Worm (Caenorhabditis elegans) whole organism, early embryonic: ENCODE results near the gene cyp-13A5.

Source experiments
- B0310.2 ChIP-seq: sonication (generic microtip); optimal IDR thresholded peaks from 2 replicates; lab custom pipeline; 2016; ENCODE audit warnings: mild to moderate bottlenecking, missing genetic modification characterization, missing compliant biosample characterization
- F13C5.2 ChIP-seq: sonication (generic microtip); optimal IDR thresholded peaks from 2 replicates; lab custom pipeline; 2017; ENCODE audit warnings: mild to moderate bottlenecking, missing genetic modification characterization, inconsistent platforms, missing compliant biosample characterization
- aly-1 ChIP-seq: sonication (generic microtip); optimal IDR thresholded peaks from 2 replicates; lab custom pipeline; 2016; ENCODE audit warnings: missing genetic modification characterization, missing compliant biosample characterization
- ama-1 ChIP-seq: fragments of 150-350 bp; optimal IDR thresholded peaks from 2 replicates; lab custom pipeline; 2014
- ceh-13 ChIP-seq: fragments of 200-800 bp; sonication (Bioruptor generic); optimal IDR thresholded peaks from 2 replicates; lab custom pipeline; 2018; ENCODE audit warnings: mild to moderate bottlenecking, missing genetic modification characterization, missing compliant biosample characterization
- ceh-36 ChIP-seq: sonication (generic microtip); optimal IDR thresholded peaks from 2 replicates; lab custom pipeline; 2016; ENCODE audit warnings: missing genetic modification characterization, inconsistent platforms, missing compliant biosample characterization
- ets-7 ChIP-seq: sonication (generic microtip); optimal IDR thresholded peaks from 2 replicates; lab custom pipeline; 2016; ENCODE audit warnings: missing genotype, missing genetic modification characterization, missing compliant biosample characterization
- flt-1 ChIP-seq: fragments of 200-800 bp; sonication (Bioruptor generic); IDR thresholded peaks from 2 replicates; pipeline ENCODE4 v1.3.6; 2022; ENCODE audit warnings: missing genetic modification characterization, missing compliant biosample characterization
- hmbx-1 ChIP-seq: sonication (generic microtip); optimal IDR thresholded peaks from 2 replicates; lab custom pipeline; 2016; ENCODE audit warnings: mild to moderate bottlenecking, missing genetic modification characterization, missing compliant biosample characterization
- hmg-4 ChIP-seq: fragments of 200-800 bp; sonication (Bioruptor generic); optimal IDR thresholded peaks from 2 replicates; lab custom pipeline; 2018; ENCODE audit warnings: mild to moderate bottlenecking, missing genetic modification characterization, missing compliant biosample characterization
- hnd-1 ChIP-seq: sonication (generic microtip); optimal IDR thresholded peaks from 2 replicates; lab custom pipeline; 2016; ENCODE audit warnings: missing genetic modification characterization, missing compliant biosample characterization
- pes-1 ChIP-seq: fragments of 200-800 bp; sonication (Bioruptor generic); IDR thresholded peaks from 2 replicates; pipeline ENCODE4 v1.3.6; 2022; ENCODE audit warnings: missing genetic modification reagents, missing genetic modification characterization, missing compliant biosample characterization
- scrt-1 ChIP-seq: fragments of 200-800 bp; sonication (Bioruptor generic); IDR thresholded peaks from 2 replicates; pipeline ENCODE4 v1.3.6; 2022; ENCODE audit warnings: missing genetic modification characterization, missing compliant biosample characterization
- sea-1 ChIP-seq: fragments of 200-800 bp; sonication (Bioruptor generic); conservative IDR thresholded peaks from 2 replicates; pipeline ENCODE4 v1.3.6; 2022; ENCODE audit warnings: missing genetic modification characterization, missing compliant biosample characterization
- tbx-11 ChIP-seq: fragments of 200-800 bp; sonication (Bioruptor generic); IDR thresholded peaks from 2 replicates; pipeline ENCODE4 v1.3.6; 2022; ENCODE audit warnings: missing genetic modification characterization, missing compliant biosample characterization
- tbx-37 ChIP-seq: fragments of 200-800 bp; sonication (Bioruptor generic); conservative IDR thresholded peaks from 2 replicates; pipeline ENCODE4 v1.3.6; 2022; ENCODE audit warnings: missing genetic modification reagents, missing genetic modification characterization, missing compliant biosample characterization
- tra-4 ChIP-seq: sonication (generic microtip); optimal IDR thresholded peaks from 2 replicates; lab custom pipeline; 2017; ENCODE audit warnings: missing genetic modification characterization, missing compliant biosample characterization

Gene cyp-13A5

ce11 chrII:9769797-9770520 is 30.2 kb downstream of the cyp-13A5 start, which contains the start of gene aqp-10:
Gene aqp-10, minus strand, starts transcription at chrII:9769847.
- no peak for TF ChIP-seq ama-1 (lab: Kevin White, UChicago)
- no peak for TF ChIP-seq B0310.2 (tag; lab: Kevin White, UChicago)

- TF ChIP-seq tbx-37 (GFP tag; lab: Robert Waterston, UW) = no peak
- no peak for TF ChIP-seq ama-1 (lab: Kevin White, UChicago)
- TF ChIP-seq pes-1 (GFP tag; lab: Robert Waterston, UW) = no peak
- TF ChIP-seq hmbx-1 (tag; lab: Kevin White, UChicago) = no peak
- no peak for TF ChIP-seq flt-1
- TF ChIP-seq hmg-4 (GFP tag; lab: Kevin White, UChicago) = no peak
- no peak for TF ChIP-seq tbx-11 (GFP tag; lab: Robert Waterston, UW)
- TF ChIP-seq B0310.2 (tag; lab: Kevin White, UChicago) = no peak
- no peak for TF ChIP-seq ceh-13 (GFP tag; lab: Kevin White, UChicago)
- TF ChIP-seq hnd-1 (tag; lab: Kevin White, UChicago) = no peak
- no peak for TF ChIP-seq ets-7 (tag; lab: Kevin White, UChicago)
- no peak for TF ChIP-seq tra-4 (tag; lab: Kevin White, UChicago)
Observed at ce11 chrII:9764696-9765095, 35.5 kb downstream of the cyp-13A5 start.

- no peak for TF ChIP-seq scrt-1
- TF ChIP-seq hnd-1 (tag; lab: Kevin White, UChicago) = no peak
- no peak for TF ChIP-seq B0310.2 (tag; lab: Kevin White, UChicago)
- no peak for TF ChIP-seq hmbx-1 (tag; lab: Kevin White, UChicago)
Observed at ce11 chrII:9759382-9759781, 40.8 kb downstream of the cyp-13A5 start.

- TF ChIP-seq hmbx-1 (tag; lab: Kevin White, UChicago) = no peak
- TF ChIP-seq scrt-1 = no peak
- TF ChIP-seq ama-1 (lab: Kevin White, UChicago) = no peak
- no peak for TF ChIP-seq hnd-1 (tag; lab: Kevin White, UChicago)
- no peak for TF ChIP-seq B0310.2 (tag; lab: Kevin White, UChicago)
- no peak for TF ChIP-seq flt-1
- no peak for TF ChIP-seq pes-1 (GFP tag; lab: Robert Waterston, UW)
- TF ChIP-seq hmg-4 (GFP tag; lab: Kevin White, UChicago) = no peak
Observed at ce11 chrII:9757651-9758282, 42.4 kb downstream of the cyp-13A5 start, which contains the start of gene shk-1. Gene shk-1, plus strand, starts transcription at chrII:9758232.

ce11 chrII:9755425-9755824 is 44.7 kb downstream of the cyp-13A5 start:
- TF ChIP-seq ama-1 (lab: Kevin White, UChicago) = no peak
- no peak for TF ChIP-seq flt-1
- no peak for TF ChIP-seq hnd-1 (tag; lab: Kevin White, UChicago)
- no peak for TF ChIP-seq hmbx-1 (tag; lab: Kevin White, UChicago)
- no peak for TF ChIP-seq ets-7 (tag; lab: Kevin White, UChicago)
- TF ChIP-seq F13C5.2 (tag; lab: Kevin White, UChicago) = no peak
- TF ChIP-seq ceh-13 (GFP tag; lab: Kevin White, UChicago) = no peak
- no peak for TF ChIP-seq hmg-4 (GFP tag; lab: Kevin White, UChicago)
- no peak for TF ChIP-seq pes-1 (GFP tag; lab: Robert Waterston, UW)
- no peak for TF ChIP-seq B0310.2 (tag; lab: Kevin White, UChicago)

ce11 chrII:9753730-9754129 is 46.4 kb downstream of the cyp-13A5 start, which contains the start of gene ZK1321.1:
Gene ZK1321.1, plus strand, starts transcription at chrII:9754030.
- TF ChIP-seq B0310.2 (tag; lab: Kevin White, UChicago) = no peak

ce11 chrII:9753056-9753455 is 47.1 kb downstream of the cyp-13A5 start, which contains the start of gene Y53C12B.7:
Gene Y53C12B.7, minus strand, starts transcription at chrII:9753218.
- no peak for TF ChIP-seq ama-1 (lab: Kevin White, UChicago)
- TF ChIP-seq hmbx-1 (tag; lab: Kevin White, UChicago) = no peak
- no peak for TF ChIP-seq tra-4 (tag; lab: Kevin White, UChicago)
- TF ChIP-seq hnd-1 (tag; lab: Kevin White, UChicago) = no peak
- no peak for TF ChIP-seq scrt-1
- no peak for TF ChIP-seq pes-1 (GFP tag; lab: Robert Waterston, UW)
- TF ChIP-seq hmg-4 (GFP tag; lab: Kevin White, UChicago) = no peak
- no peak for TF ChIP-seq flt-1
- TF ChIP-seq sea-1 = no peak
- no peak for TF ChIP-seq ceh-36 (tag; lab: Kevin White, UChicago)

- TF ChIP-seq hmbx-1 (tag; lab: Kevin White, UChicago) = no peak
- TF ChIP-seq pes-1 (GFP tag; lab: Robert Waterston, UW) = no peak
- no peak for TF ChIP-seq hmg-4 (GFP tag; lab: Kevin White, UChicago)
- no peak for TF ChIP-seq aly-1 (tag; lab: Kevin White, UChicago)
- no peak for TF ChIP-seq hnd-1 (tag; lab: Kevin White, UChicago)
- TF ChIP-seq ama-1 (lab: Kevin White, UChicago) = no peak
- no peak for TF ChIP-seq sea-1
- no peak for TF ChIP-seq F13C5.2 (tag; lab: Kevin White, UChicago)
- no peak for TF ChIP-seq flt-1
- no peak for TF ChIP-seq tbx-37 (GFP tag; lab: Robert Waterston, UW)
- TF ChIP-seq ceh-36 (tag; lab: Kevin White, UChicago) = no peak
- no peak for TF ChIP-seq ceh-13 (GFP tag; lab: Kevin White, UChicago)
- TF ChIP-seq tbx-11 (GFP tag; lab: Robert Waterston, UW) = no peak
- TF ChIP-seq B0310.2 (tag; lab: Kevin White, UChicago) = no peak
- TF ChIP-seq ets-7 (tag; lab: Kevin White, UChicago) = no peak
- no peak for TF ChIP-seq tra-4 (tag; lab: Kevin White, UChicago)
- TF ChIP-seq scrt-1 = no peak
Observed at ce11 chrII:9752278-9752677, 47.9 kb downstream of the cyp-13A5 start.
